Fruit fly (Drosophila melanogaster) whole organism, wandering third instar larva: ENCODE measurements around the gene Obp83a.

Experiments
- Abd-B ChIP-seq: fragments of >200 bp; optimal IDR thresholded peaks from 2 replicates; lab custom pipeline; 2017; ENCODE audit warnings: missing biosample characterization, missing genetic modification characterization
- CG32264 ChIP-seq: fragments of 200-800 bp; sonication (Bioruptor generic); optimal IDR thresholded peaks from 2 replicates; lab custom pipeline; 2016; ENCODE audit warnings: missing biosample characterization, missing genetic modification characterization
- CG9705 ChIP-seq: fragments of 200-800 bp; sonication (Bioruptor generic); optimal IDR thresholded peaks from 2 replicates; lab custom pipeline; 2018; ENCODE audit warnings: missing biosample characterization, mild to moderate bottlenecking, missing genetic modification characterization
- CrebA ChIP-seq: fragments of 200-800 bp; sonication (Bioruptor generic); optimal IDR thresholded peaks from 2 replicates; lab custom pipeline; 2016; ENCODE audit warnings: missing biosample characterization, mild to moderate bottlenecking, missing genetic modification characterization, borderline replicate concordance
- Dfd ChIP-seq: fragments of >200 bp; optimal IDR thresholded peaks from 2 replicates; lab custom pipeline; 2017; ENCODE audit warnings: missing biosample characterization, missing genetic modification characterization
- Dif ChIP-seq: fragments of 200-275, 200-300 bp; sonication (Bioruptor generic); optimal IDR thresholded peaks from 2 replicates; lab custom pipeline; 2018; ENCODE audit warnings: missing biosample characterization, missing genetic modification characterization; ENCODE audit not compliant: partially characterized antibody
- GATAd ChIP-seq: sonication (Bioruptor generic); optimal IDR thresholded peaks from 2 replicates; lab custom pipeline; 2016; ENCODE audit warnings: missing biosample characterization, missing genetic modification characterization
- HLH106 ChIP-seq: fragments of 200-800 bp; optimal IDR thresholded peaks from 3 replicates; lab custom pipeline; 2019; ENCODE audit warnings: missing biosample characterization, mild to moderate bottlenecking, missing genetic modification characterization, moderate library complexity
- Hnf4 ChIP-seq: fragments of 200-800 bp; sonication (Bioruptor generic); optimal IDR thresholded peaks from 2 replicates; lab custom pipeline; 2016; ENCODE audit warnings: missing biosample characterization, mild to moderate bottlenecking, missing genetic modification characterization
- Jra ChIP-seq: sonication (Bioruptor generic); optimal IDR thresholded peaks from 2 replicates; lab custom pipeline; 2016; ENCODE audit warnings: missing biosample characterization, missing genetic modification characterization
- Mio ChIP-seq: sonication (Bioruptor generic); optimal IDR thresholded peaks from 2 replicates; lab custom pipeline; 2016; ENCODE audit warnings: missing biosample characterization, missing genetic modification characterization
- Myc ChIP-seq: fragments of >200 bp; optimal IDR thresholded peaks from 2 replicates; lab custom pipeline; 2017
- N ChIP-seq: fragments of >200 bp; optimal IDR thresholded peaks from 2 replicates; lab custom pipeline; 2018; ENCODE audit warnings: missing biosample characterization, missing external identifiers, missing genetic modification characterization
- OdsH ChIP-seq: fragments of 200-800 bp; sonication (Bioruptor generic); optimal IDR thresholded peaks from 2 replicates; lab custom pipeline; 2016; ENCODE audit warnings: missing biosample characterization, mild to moderate bottlenecking, missing genetic modification characterization
- Rel ChIP-seq, 2 experiments: fragments of 200-800 bp; sonication (Bioruptor generic) in 1 of 2; optimal IDR thresholded peaks; 2 replicates in 1 of 2; 3 replicates in 1 of 2; lab custom pipeline; 2016 to 2019; ENCODE audit warnings: mild to moderate bottlenecking in 2 of 2, missing biosample characterization in 2 of 2, missing genetic modification characterization in 2 of 2, moderate library complexity in 1 of 2
- Sp1 ChIP-seq: fragments of 200-800 bp; sonication (Bioruptor generic); optimal IDR thresholded peaks from 3 replicates; lab custom pipeline; 2019; ENCODE audit warnings: missing biosample characterization, mild to moderate bottlenecking, missing genetic modification characterization, moderate library complexity
- Vsx2 ChIP-seq: fragments of 200-300, 225-300 bp; sonication (Bioruptor generic); optimal IDR thresholded peaks from 2 replicates; lab custom pipeline; 2018; ENCODE audit warnings: missing biosample characterization, missing genetic modification characterization; ENCODE audit not compliant: partially characterized antibody
- br ChIP-seq: fragments of 200-800 bp; sonication (Bioruptor generic); optimal IDR thresholded peaks from 2 replicates; lab custom pipeline; 2016; ENCODE audit warnings: missing biosample characterization, missing genetic modification characterization
- brk ChIP-seq: fragments of 200-800 bp; sonication (Bioruptor generic); optimal IDR thresholded peaks from 2 replicates; lab custom pipeline; 2016; ENCODE audit warnings: missing biosample characterization, mild to moderate bottlenecking, missing genetic modification characterization
- dl ChIP-seq, 2 experiments: fragments of 175-275, 200-275 bp in 1 of 2; fragments of 200-275 bp in 1 of 2; sonication (Bioruptor generic); optimal IDR thresholded peaks; lab custom pipeline; 2018; ENCODE audit warnings: mild to moderate bottlenecking in 2 of 2, missing biosample characterization in 2 of 2, missing genetic modification characterization in 2 of 2, moderate library complexity in 2 of 2; ENCODE audit not compliant: partially characterized antibody in 2 of 2, insufficient read depth in 1 of 2
- dsf ChIP-seq: sonication (Bioruptor generic); optimal IDR thresholded peaks from 2 replicates; lab custom pipeline; 2016; ENCODE audit warnings: missing biosample characterization, missing genetic modification characterization, borderline replicate concordance
- ey ChIP-seq: fragments of 200-800 bp; sonication (Bioruptor generic); optimal IDR thresholded peaks from 2 replicates; lab custom pipeline; 2016; ENCODE audit warnings: missing biosample characterization, missing genetic modification characterization
- h ChIP-seq: fragments of 200-800 bp; sonication (Bioruptor generic); optimal IDR thresholded peaks from 3 replicates; lab custom pipeline; 2016; ENCODE audit warnings: missing biosample characterization, mild to moderate bottlenecking, missing genetic modification characterization
- lola ChIP-seq: fragments of >200 bp; optimal IDR thresholded peaks from 2 replicates; lab custom pipeline; 2017; ENCODE audit warnings: missing biosample characterization, missing genetic modification characterization
- pan ChIP-seq: fragments of >200 bp; optimal IDR thresholded peaks from 2 replicates; lab custom pipeline; 2017
- psq ChIP-seq: fragments of 200-800 bp; sonication (Bioruptor generic); optimal IDR thresholded peaks from 3 replicates; lab custom pipeline; 2017; ENCODE audit warnings: missing biosample characterization, mild to moderate bottlenecking, missing genetic modification characterization, moderate library complexity
- rgr ChIP-seq: fragments of 200-800 bp; sonication (Bioruptor generic); optimal IDR thresholded peaks from 3 replicates; lab custom pipeline; 2016; ENCODE audit warnings: missing biosample characterization, mild to moderate bottlenecking, missing genetic modification characterization
- sv ChIP-seq: fragments of 200-800 bp; sonication (Bioruptor generic); optimal IDR thresholded peaks from 3 replicates; lab custom pipeline; 2016; ENCODE audit warnings: missing biosample characterization, missing genetic modification characterization
- tai ChIP-seq: sonication (Bioruptor generic); optimal IDR thresholded peaks from 2 replicates; lab custom pipeline; 2016; ENCODE audit warnings: missing biosample characterization, missing genetic modification characterization
- usp ChIP-seq: fragments of >200 bp; optimal IDR thresholded peaks from 2 replicates; lab custom pipeline; 2017; ENCODE audit warnings: missing biosample characterization, missing genetic modification characterization
- woc ChIP-seq: sonication (Bioruptor generic); optimal IDR thresholded peaks from 2 replicates; lab custom pipeline; 2016; ENCODE audit warnings: missing biosample characterization, mild to moderate bottlenecking, missing genetic modification characterization

Obp83a gene

DNA sequence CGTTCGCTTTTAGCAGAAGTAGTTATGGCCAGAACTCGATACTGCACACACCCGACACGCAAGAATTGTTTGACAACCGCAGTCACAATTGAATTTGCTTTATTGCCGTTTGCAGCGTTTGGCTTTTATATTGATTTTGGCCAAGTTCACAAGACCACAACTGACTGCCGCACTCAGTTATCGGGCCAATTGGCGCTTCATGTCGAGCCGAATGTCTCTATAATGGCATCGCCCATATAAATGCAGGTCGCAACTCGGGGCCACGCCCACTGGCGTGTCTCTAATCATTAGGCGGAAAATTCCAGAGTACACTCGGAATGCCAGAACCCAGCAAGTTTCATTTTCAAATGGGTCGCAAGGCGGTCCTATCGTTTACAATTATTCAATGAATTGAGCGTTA is at the start of gene Obp83a:
Gene Obp83a (minus strand): TSS at position 101 of the 400 bp plus-strand sequence.
- TF ChIP-seq Mio (GFP tag; lab: Kevin White, UChicago) (no peak), Sp1 (GFP tag; lab: Kevin White, UChicago) (no peak), dsf (no peak), h (GFP tag; lab: Kevin White, UChicago) (no peak), CrebA (GFP tag; lab: Kevin White, UChicago) (no peak), brk (GFP tag; lab: Kevin White, UChicago) (no peak), CG32264 (GFP tag; lab: Kevin White, UChicago) (no peak), Hnf4 (GFP tag; lab: Kevin White, UChicago) (no peak), GATAd (GFP tag; lab: Kevin White, UChicago) (no peak), Abd-B (GFP tag; lab: Kevin White, UChicago) (no peak), lola (no peak), br (GFP tag; lab: Kevin White, UChicago) (no peak), rgr (no peak), Dif (GFP tag; lab: Kevin White, UChicago) (no peak), Vsx2 (GFP tag; lab: Kevin White, UChicago) (no peak)
- TF ChIP-seq, all 38 proteins: peak for 0

DNA sequence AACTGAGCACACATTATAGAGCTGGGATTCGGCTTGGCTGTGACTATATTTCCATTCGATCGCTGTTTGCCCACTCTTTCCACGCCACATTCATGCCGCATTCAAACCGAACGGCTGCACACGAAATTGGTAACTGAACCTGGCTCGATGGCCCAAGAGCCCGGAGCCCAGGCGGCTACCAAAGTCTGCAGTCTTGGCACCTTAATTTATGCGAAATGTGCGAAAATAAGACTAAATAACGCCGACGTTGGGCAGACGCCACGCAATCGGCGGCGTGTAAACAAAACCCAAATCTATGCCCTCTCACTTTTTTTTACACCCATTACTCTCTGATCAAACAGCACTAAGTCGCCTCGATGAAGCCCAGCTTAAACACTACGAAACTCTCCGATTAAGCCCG is 36.8 kb upstream of the Obp83a start, which contains the start of gene CG10280:
Gene CG10280 (minus strand): TSS at position 101 of the 400 bp plus-strand sequence.
- TF ChIP-seq psq (GFP tag; lab: Kevin White, UChicago) = no peak

DNA sequence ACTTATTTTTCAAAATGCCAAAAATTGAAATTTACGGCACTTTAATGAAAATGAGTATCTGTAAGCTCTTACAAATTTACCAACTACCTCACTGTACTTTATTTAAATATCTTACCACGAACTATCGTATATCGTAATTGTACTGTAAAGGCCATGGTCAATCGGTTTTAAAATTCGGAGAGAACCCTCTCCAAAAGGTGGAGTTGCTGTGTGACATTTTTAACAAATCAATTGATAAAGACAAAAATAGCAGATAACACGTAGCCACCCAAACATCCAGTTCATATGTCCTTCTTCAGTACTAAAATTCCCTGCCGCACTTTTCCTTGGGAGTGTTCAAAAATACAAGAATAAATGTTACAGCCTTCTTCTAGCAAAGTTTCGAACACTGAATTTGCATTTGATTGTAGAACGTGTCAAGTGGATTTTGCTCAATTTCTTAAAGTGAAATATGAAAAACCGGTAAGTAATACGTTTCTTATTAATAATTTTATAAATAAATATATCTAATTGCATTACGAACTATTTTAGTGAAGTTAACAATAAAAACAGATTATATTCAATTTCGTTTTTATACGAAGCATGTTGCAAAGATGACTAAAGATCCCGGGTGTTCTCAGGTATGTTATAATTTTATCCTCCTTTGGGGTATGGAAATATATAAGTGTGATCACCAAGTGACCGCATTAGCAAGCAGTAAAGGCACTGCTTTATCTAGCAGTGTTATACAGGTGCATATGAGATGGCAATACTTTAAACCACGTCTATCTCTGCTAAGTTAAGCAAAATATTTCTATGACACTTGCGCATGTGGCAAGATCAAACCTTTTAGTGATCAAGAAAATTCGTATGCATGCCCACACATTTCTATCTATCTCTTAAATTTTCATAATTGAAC is 34.7 kb upstream of the Obp83a start:
- TF ChIP-seq h (GFP tag; lab: Kevin White, UChicago) (no peak), OdsH (GFP tag; lab: Kevin White, UChicago) (no peak)

DNA sequence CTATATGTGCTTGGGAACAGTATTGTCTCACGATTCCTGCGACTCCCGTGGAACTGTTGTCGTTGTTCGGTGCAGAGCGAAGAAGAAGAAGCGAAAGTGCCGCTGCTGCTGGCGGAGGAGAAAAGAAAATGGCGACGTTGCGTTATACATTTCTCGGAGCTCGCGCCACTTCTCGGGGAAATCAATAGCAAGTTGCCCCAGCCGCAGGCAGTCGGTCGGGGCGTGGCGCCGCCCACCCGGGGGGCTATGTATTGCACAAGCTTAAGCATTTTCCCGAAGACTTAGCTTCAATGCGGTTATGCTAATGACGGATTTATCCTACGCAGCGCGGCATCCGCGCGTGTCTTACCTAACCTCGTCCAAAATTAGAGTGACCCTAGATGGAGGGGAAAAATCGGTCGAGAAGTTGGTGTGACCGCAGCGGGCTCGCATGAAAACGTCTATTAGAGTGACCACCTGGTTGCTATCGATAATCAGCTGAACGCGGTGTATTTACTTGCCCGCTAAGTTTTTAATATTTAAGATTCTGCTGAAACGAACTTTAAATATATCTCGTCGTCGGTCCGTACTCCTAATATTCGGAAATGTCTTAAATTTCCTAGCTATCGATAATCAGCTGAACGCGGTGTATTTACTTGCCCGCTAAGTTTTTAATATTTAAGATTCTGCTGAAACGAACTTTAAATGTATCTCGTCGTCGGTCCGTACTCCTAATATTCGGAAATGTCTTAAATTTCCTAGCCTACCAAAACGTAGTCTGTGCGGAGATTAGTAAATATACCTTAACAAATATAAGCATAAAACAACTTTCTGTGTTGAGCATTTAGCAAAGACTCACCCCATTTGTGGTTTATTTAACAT is 33.4 kb upstream of the Obp83a start, which contains the start of gene Rm62:
Gene Rm62 (minus strand): TSS at position 378 of the 861 bp plus-strand sequence.
- no peak for TF ChIP-seq CrebA (GFP tag; lab: Kevin White, UChicago)
- TF ChIP-seq sv (GFP tag; lab: Kevin White, UChicago) = no peak
- no peak for TF ChIP-seq brk (GFP tag; lab: Kevin White, UChicago)
- TF ChIP-seq Vsx2 (GFP tag; lab: Kevin White, UChicago) = no peak
- no peak for TF ChIP-seq Dif (GFP tag; lab: Kevin White, UChicago)
- TF ChIP-seq Dfd = no peak
- no peak for TF ChIP-seq woc (GFP tag; lab: Kevin White, UChicago)
- no peak for TF ChIP-seq Rel (GFP tag; optimal IDR thresholded peaks at IDR 0.05; lab: Kevin White, UChicago)
- TF ChIP-seq Rel (tag; optimal IDR thresholded peaks at IDR 0.05; lab: Kevin White, UChicago) = peak; percentile 41
- no peak for TF ChIP-seq usp (GFP tag; lab: Kevin White, UChicago)
- no peak for TF ChIP-seq Myc
- TF ChIP-seq Jra = no peak
- no peak for TF ChIP-seq CG9705 (GFP tag; lab: Kevin White, UChicago)
- TF ChIP-seq dl (GFP tag; optimal IDR thresholded peaks at IDR 0.05; lab: Kevin White, UChicago; ENCODE audit: insufficient read depth in 1 of 2, partially characterized antibody in 2 of 2) = no peak
- TF ChIP-seq N (GFP tag; lab: Kevin White, UChicago) = no peak
- peak; percentile 15 for TF ChIP-seq HLH106 (tag; lab: Kevin White, UChicago)
- no peak for TF ChIP-seq lola
- no peak for TF ChIP-seq ey
- no peak for TF ChIP-seq br (GFP tag; lab: Kevin White, UChicago)
- no peak for TF ChIP-seq GATAd (GFP tag; lab: Kevin White, UChicago)
- peak; percentile 28 for TF ChIP-seq Sp1 (GFP tag; lab: Kevin White, UChicago)
- TF ChIP-seq tai (GFP tag; lab: Kevin White, UChicago) = no peak
- no peak for TF ChIP-seq pan (lab: Kevin White, UChicago)
- TF ChIP-seq, all 38 proteins: peak for 3
